Worm (Caenorhabditis elegans): ENCODE measurements around the gene R11D1.10.

DNA sequence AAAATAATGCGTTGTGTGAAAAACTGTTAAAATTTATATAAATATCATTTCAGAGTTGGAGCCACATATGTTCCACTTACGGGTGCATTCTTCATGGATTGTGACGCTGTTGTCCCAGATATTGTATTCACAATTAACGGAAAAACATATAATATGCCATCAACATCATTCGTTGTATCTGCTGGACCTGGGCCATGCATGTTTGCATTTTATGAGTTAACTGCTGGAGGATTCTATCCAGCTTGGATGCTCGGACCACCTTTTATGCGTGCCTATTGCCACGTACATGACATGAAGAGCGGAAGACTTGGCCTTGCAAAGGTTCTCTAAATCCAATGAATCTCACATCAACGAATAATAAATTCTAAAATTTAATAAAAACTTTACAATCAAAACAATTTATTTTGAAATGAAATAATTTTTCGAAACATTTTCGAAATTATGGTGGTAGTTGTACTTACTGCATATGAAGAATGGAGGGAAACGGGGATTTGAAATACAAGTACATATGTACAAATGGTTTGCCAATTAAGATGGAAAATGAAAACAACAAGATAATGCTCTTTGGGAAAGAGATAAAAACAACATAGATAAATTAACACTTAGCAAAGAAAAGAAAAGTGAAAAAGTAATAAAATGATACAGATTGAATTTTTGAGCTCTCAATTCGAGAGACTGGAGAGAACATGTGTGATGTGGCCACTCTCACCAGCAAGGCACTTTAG is 14.6 kb downstream of the R11D1.10 start:
- TF ChIP-seq ets-4 (tag; optimal IDR thresholded peaks at IDR 0.05) (no peak), pat-9 (tag; optimal IDR thresholded peaks at IDR 0.05) (no peak), eyg-1 (tag; optimal IDR thresholded peaks at IDR 0.05) (no peak), ttx-3 (tag; optimal IDR thresholded peaks at IDR 0.05) (no peak), T23F11.4 (GFP tag; optimal IDR thresholded peaks at IDR 0.05) (no peak), C08G9.2 (tag; optimal IDR thresholded peaks at IDR 0.05) (no peak), unc-55 (GFP tag; optimal IDR thresholded peaks at IDR 0.05) (no peak), elt-2 (tag; optimal IDR thresholded peaks at IDR 0.05) (no peak), ceh-9 (tag; optimal IDR thresholded peaks at IDR 0.05) (no peak)
